Worm (Caenorhabditis elegans): Measurements from ENCODE around the gene W08A12.3.

The W08A12.3 gene

DNA sequence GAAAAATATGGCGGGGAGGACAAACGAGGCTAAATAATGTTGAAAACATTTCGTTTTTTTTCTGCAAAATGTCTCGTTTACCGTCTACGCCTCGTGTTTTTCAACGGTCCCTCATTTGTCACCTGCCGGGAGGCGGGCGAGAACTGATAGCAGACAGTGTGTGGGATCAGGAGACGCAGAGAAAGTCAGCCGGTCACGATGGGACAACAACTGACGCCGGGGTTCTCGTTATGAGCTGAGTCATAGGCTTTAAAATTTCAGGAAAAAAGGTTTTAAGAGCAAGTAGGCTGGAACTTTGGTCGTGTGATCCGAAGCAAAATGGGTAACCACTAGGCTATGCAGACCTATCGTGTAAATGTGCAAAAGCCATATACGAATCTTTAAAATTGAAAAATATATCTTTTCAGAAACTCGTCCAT, 3.1 kb downstream of the W08A12.3 start, which contains the start of gene W08A12.2 (continued):
- TF ChIP-seq mxl-1 (tag; optimal IDR thresholded peaks at IDR 0.05) (peak; percentile 43), xnd-1 (tag; optimal IDR thresholded peaks at IDR 0.05) (no peak), hmg-1.2 (GFP tag; IDR thresholded peaks at IDR 0.05) (peak; percentile 89), attf-3 (GFP tag; conservative IDR thresholded peaks at IDR 0.05) (no peak), F39B2.1 (GFP tag; IDR thresholded peaks at IDR 0.05) (no peak), snpc-3.4 (tag; optimal IDR thresholded peaks at IDR 0.05) (peak; percentile 38), K12H6.12 (tag; optimal IDR thresholded peaks at IDR 0.05) (no peak), ztf-18 (tag; optimal IDR thresholded peaks at IDR 0.05) (peak; percentile 54), tbx-9 (tag; optimal IDR thresholded peaks at IDR 0.05; ENCODE audit: borderline replicate concordance) (no peak), egl-18 (GFP tag; IDR thresholded peaks at IDR 0.05) (no peak), Y53F4B.3 (GFP tag; IDR thresholded peaks at IDR 0.05) (no peak), cebp-2 (GFP tag; IDR thresholded peaks at IDR 0.05) (peak; percentile 90), lir-1 (GFP tag; conservative IDR thresholded peaks at IDR 0.05) (no peak), attf-5 (GFP tag; optimal IDR thresholded peaks at IDR 0.05) (peak; percentile 12), attf-6 (GFP tag; IDR thresholded peaks at IDR 0.05) (no peak), tlf-1 (GFP tag; optimal IDR thresholded peaks at IDR 0.05) (no peak), egrh-3 (GFP tag; IDR thresholded peaks at IDR 0.05) (no peak), nfya-1 (tag; optimal IDR thresholded peaks at IDR 0.05; ENCODE audit: borderline replicate concordance, insufficient read depth) (no peak), ceh-40 (GFP tag; IDR thresholded peaks at IDR 0.05) (no peak), K11D2.4 (GFP tag; IDR thresholded peaks at IDR 0.05) (peak; percentile 34; the same call in 1 of the 2 replicates), F33H1.4 (GFP tag; IDR thresholded peaks at IDR 0.05) (no peak), nhr-27 (tag; optimal IDR thresholded peaks at IDR 0.05) (no peak), gei-17 (GFP tag; optimal IDR thresholded peaks at IDR 0.05) (no peak), let-607 (tag; optimal IDR thresholded peaks at IDR 0.05) (no peak), F23B12.7 (tag; optimal IDR thresholded peaks at IDR 0.05; ENCODE audit: insufficient read depth) (no peak), ceh-79 (tag; optimal IDR thresholded peaks at IDR 0.05) (no peak), mcd-1 (GFP tag; IDR thresholded peaks at IDR 0.05) (no peak), hlh-12 (tag; optimal IDR thresholded peaks at IDR 0.05) (peak; percentile 5), akir-1 (GFP tag; optimal IDR thresholded peaks at IDR 0.05) (no peak), dox-1 (GFP tag; IDR thresholded peaks at IDR 0.05) (no peak), ceh-100 (GFP tag; IDR thresholded peaks at IDR 0.05) (no peak), ets-4 (GFP tag; optimal IDR thresholded peaks at IDR 0.05) (no peak), dpff-1 (tag; optimal IDR thresholded peaks at IDR 0.05) (no peak), efl-1 (GFP tag; optimal IDR thresholded peaks at IDR 0.05) (no peak), F57A8.1 (GFP tag; optimal IDR thresholded peaks at IDR 0.05) (no peak), lsl-1 (GFP tag; optimal IDR thresholded peaks at IDR 0.05) (no peak), ZK185.1 (tag; optimal IDR thresholded peaks at IDR 0.05; ENCODE audit: poor library complexity, severe bottlenecking) (no peak), die-1 (tag; optimal IDR thresholded peaks at IDR 0.05) (peak; percentile 90), lin-26 (GFP tag; IDR thresholded peaks at IDR 0.05) (peak; percentile 95), aptf-2 (GFP tag; conservative IDR thresholded peaks at IDR 0.05) (no peak), madf-10 (tag; optimal IDR thresholded peaks at IDR 0.05) (no peak), snpc-1.3 (tag; optimal IDR thresholded peaks at IDR 0.05; ENCODE audit: insufficient read depth) (peak; percentile 12), unc-130 (GFP tag; optimal IDR thresholded peaks at IDR 0.05) (no peak)
